Fruit fly (Drosophila melanogaster) whole organism, embryonic: ENCODE measurements around the gene Spn27A.

Experiments used
- Asciz ChIP-seq: fragments of 200-800 bp; sonication (Bioruptor generic); optimal IDR thresholded peaks from 2 replicates; lab custom pipeline; 2017; ENCODE audit warnings: missing biosample characterization, mild to moderate bottlenecking, missing genetic modification characterization, missing genetic modification reagents
- CG10321 ChIP-seq: fragments of 200-800 bp; sonication (Bioruptor generic); IDR thresholded peaks from 2 replicates; pipeline ENCODE4 v1.3.6; 2022; ENCODE audit warnings: missing biosample characterization, missing genetic modification characterization
- CG10565 ChIP-seq: fragments of 200-800 bp; sonication (Bioruptor generic); optimal IDR thresholded peaks from 3 replicates; lab custom pipeline; 2016; ENCODE audit warnings: missing biosample characterization, mild to moderate bottlenecking, missing genetic modification characterization
- CG11093 ChIP-seq: fragments of 200-800 bp; sonication (Bioruptor generic); IDR thresholded peaks from 3 replicates; pipeline ENCODE4 v1.3.6; 2022; ENCODE audit warnings: missing biosample characterization, missing genetic modification characterization
- CG12391 ChIP-seq: fragments of 200-800 bp; sonication (Bioruptor generic); optimal IDR thresholded peaks from 3 replicates; lab custom pipeline; 2018; ENCODE audit warnings: missing biosample characterization, mild to moderate bottlenecking, missing genetic modification characterization, moderate library complexity
- CG14050 ChIP-seq: fragments of 200-800 bp; sonication (Bioruptor generic); IDR thresholded peaks from 3 replicates; pipeline ENCODE4 v1.3.6; 2022; ENCODE audit warnings: missing biosample characterization, missing genetic modification characterization
- CG1602 ChIP-seq: fragments of 200-800 bp; sonication (Bioruptor generic); optimal IDR thresholded peaks from 3 replicates; lab custom pipeline; 2016; ENCODE audit warnings: missing biosample characterization, missing genetic modification characterization
- CG1603 ChIP-seq: fragments of 200-800 bp; sonication (Bioruptor generic); optimal IDR thresholded peaks from 2 replicates; lab custom pipeline; 2019; ENCODE audit warnings: missing biosample characterization, mild to moderate bottlenecking, missing genetic modification characterization, moderate library complexity
- CG16813 ChIP-seq: fragments of 200-800 bp; sonication (Bioruptor generic); IDR thresholded peaks from 3 replicates; pipeline ENCODE4 v1.3.6; 2022; ENCODE audit warnings: missing biosample characterization, missing genetic modification characterization; ENCODE audit not compliant: partially characterized antibody
- CG2116 ChIP-seq: fragments of 200-800 bp; sonication (Bioruptor generic); optimal IDR thresholded peaks from 3 replicates; lab custom pipeline; 2018; ENCODE audit warnings: missing biosample characterization, mild to moderate bottlenecking, missing genetic modification characterization
- CG2129 ChIP-seq: fragments of 200-800 bp; sonication (Bioruptor generic); IDR thresholded peaks from 2 replicates; pipeline ENCODE4 v1.3.6; 2022; ENCODE audit warnings: missing biosample characterization, missing genetic modification characterization; ENCODE audit not compliant: partially characterized antibody
- CG2875 ChIP-seq: fragments of 200-800 bp; sonication (Bioruptor generic); optimal IDR thresholded peaks from 2 replicates; lab custom pipeline; 2017; ENCODE audit warnings: missing biosample characterization, mild to moderate bottlenecking, missing genetic modification characterization, missing genetic modification reagents
- CG3847 ChIP-seq: fragments of 200-800 bp; sonication (Bioruptor generic); IDR thresholded peaks from 2 replicates; pipeline ENCODE4 v1.3.6; 2022; ENCODE audit warnings: missing biosample characterization, missing genetic modification characterization
- CG5180 ChIP-seq: fragments of 200-800 bp; sonication (Bioruptor generic); optimal IDR thresholded peaks from 3 replicates; lab custom pipeline; 2017; ENCODE audit warnings: missing biosample characterization, missing genetic modification characterization, mild to moderate bottlenecking, moderate library complexity, missing genetic modification reagents
- CG6813 ChIP-seq: fragments of 200-800 bp; sonication (Bioruptor generic); optimal IDR thresholded peaks from 2 replicates; lab custom pipeline; 2017; ENCODE audit warnings: missing biosample characterization, missing genetic modification characterization, mild to moderate bottlenecking, moderate library complexity, missing genetic modification reagents
- CG8089 ChIP-seq: fragments of 200-800 bp; sonication (Bioruptor generic); optimal IDR thresholded peaks from 3 replicates; lab custom pipeline; 2016; ENCODE audit warnings: missing biosample characterization, missing genetic modification characterization
- CG8924 ChIP-seq: fragments of 200-800 bp; optimal IDR thresholded peaks from 3 replicates; lab custom pipeline; 2019; ENCODE audit warnings: missing biosample characterization, mild to moderate bottlenecking, missing genetic modification characterization, moderate library complexity
- CG9727 ChIP-seq: fragments of 200-800 bp; sonication (Bioruptor generic); optimal IDR thresholded peaks from 3 replicates; lab custom pipeline; 2017; ENCODE audit warnings: missing biosample characterization, mild to moderate bottlenecking, missing genetic modification characterization
- D19A ChIP-seq: fragments of 200-800 bp; optimal IDR thresholded peaks from 3 replicates; lab custom pipeline; 2019; ENCODE audit warnings: missing biosample characterization, mild to moderate bottlenecking, missing genetic modification characterization, moderate library complexity
- Doc2 ChIP-seq: fragments of 200-800 bp; sonication (Bioruptor generic); IDR thresholded peaks from 2 replicates; pipeline ENCODE4 v1.3.6; 2022; ENCODE audit warnings: missing biosample characterization, missing genetic modification characterization
- HLH54F ChIP-seq: fragments of 200-800 bp; sonication (Bioruptor generic); optimal IDR thresholded peaks from 3 replicates; lab custom pipeline; 2016; ENCODE audit warnings: missing biosample characterization, missing genetic modification characterization
- HLHmδ ChIP-seq: fragments of 200-800 bp; sonication (Bioruptor generic); optimal IDR thresholded peaks from 2 replicates; lab custom pipeline; 2018; ENCODE audit warnings: missing biosample characterization, mild to moderate bottlenecking, missing genetic modification characterization, moderate library complexity
- Hey ChIP-seq: fragments of 200-800 bp; sonication (Bioruptor generic); optimal IDR thresholded peaks from 3 replicates; lab custom pipeline; 2018; ENCODE audit warnings: missing biosample characterization, mild to moderate bottlenecking, missing genetic modification characterization
- HmgD ChIP-seq: fragments of 200-800 bp; sonication (Bioruptor generic); optimal IDR thresholded peaks from 3 replicates; lab custom pipeline; 2016; ENCODE audit warnings: missing biosample characterization, missing genetic modification characterization
- Hr78 ChIP-seq, 2 experiments: fragments of 200-800 bp in 1 of 2; fragments of >200 bp in 1 of 2; sonication (Bioruptor generic) in 1 of 2; optimal IDR thresholded peaks; 2 replicates each; lab custom pipeline; 2017 to 2019; ENCODE audit warnings: missing biosample characterization in 2 of 2, missing genetic modification characterization in 2 of 2, mild to moderate bottlenecking in 1 of 2, moderate library complexity in 1 of 2
- Max ChIP-seq: fragments of 200-800 bp; sonication (Bioruptor generic); optimal IDR thresholded peaks from 2 replicates; lab custom pipeline; 2016; ENCODE audit warnings: missing biosample characterization, mild to moderate bottlenecking, missing genetic modification characterization
- Nf-YB ChIP-seq: fragments of 200-800 bp; sonication (Bioruptor generic); optimal IDR thresholded peaks from 3 replicates; lab custom pipeline; 2019; ENCODE audit warnings: missing biosample characterization, mild to moderate bottlenecking, missing genetic modification characterization, moderate library complexity
- Nf-YC ChIP-seq: fragments of 200-800 bp; optimal IDR thresholded peaks from 3 replicates; lab custom pipeline; 2019; ENCODE audit warnings: missing biosample characterization, mild to moderate bottlenecking, missing genetic modification characterization, moderate library complexity
- PHDP ChIP-seq: fragments of 200-800 bp; sonication (Bioruptor generic); optimal IDR thresholded peaks from 3 replicates; lab custom pipeline; 2018; ENCODE audit warnings: missing biosample characterization, mild to moderate bottlenecking, missing genetic modification characterization, moderate library complexity
- Xrp1 ChIP-seq: fragments of 200-800 bp; sonication (Bioruptor generic); IDR thresholded peaks from 2 replicates; pipeline ENCODE4 v1.3.6; 2022; ENCODE audit warnings: missing biosample characterization, missing genetic modification characterization
- br ChIP-seq: fragments of >200 bp; optimal IDR thresholded peaks from 2 replicates; lab custom pipeline; 2017
- cato ChIP-seq: fragments of 200-800 bp; sonication (Bioruptor generic); optimal IDR thresholded peaks from 2 replicates; lab custom pipeline; 2016; ENCODE audit warnings: missing biosample characterization, missing genetic modification characterization, borderline replicate concordance
- croc ChIP-seq: fragments of 200-800 bp; sonication (Bioruptor generic); conservative IDR thresholded peaks from 3 replicates; pipeline ENCODE4 v1.3.6; 2022; ENCODE audit warnings: missing biosample characterization, missing genetic modification characterization
- crol ChIP-seq: fragments of 200-800 bp; sonication (Bioruptor generic); IDR thresholded peaks from 2 replicates; pipeline ENCODE4 v1.3.6; 2022; ENCODE audit warnings: missing biosample characterization, missing genetic modification characterization
- crp ChIP-seq, 2 experiments: fragments of 200-800 bp; sonication (Bioruptor generic); optimal IDR thresholded peaks; 2 replicates in 1 of 2; 3 replicates in 1 of 2; lab custom pipeline; 2017; ENCODE audit warnings: missing biosample characterization in 2 of 2, missing genetic modification characterization in 2 of 2, mild to moderate bottlenecking in 1 of 2, moderate library complexity in 1 of 2
- dimm ChIP-seq: fragments of 200-800 bp; sonication (Bioruptor generic); IDR thresholded peaks from 2 replicates; pipeline ENCODE4 v1.3.6; 2022; ENCODE audit warnings: missing biosample characterization, missing genetic modification characterization
- disco-r ChIP-seq: fragments of 200-800 bp; sonication (Bioruptor generic); optimal IDR thresholded peaks from 2 replicates; lab custom pipeline; 2016; ENCODE audit warnings: missing biosample characterization, missing genetic modification characterization
- gcm2 ChIP-seq: fragments of 200-800 bp; sonication (Bioruptor generic); optimal IDR thresholded peaks from 2 replicates; lab custom pipeline; 2016; ENCODE audit warnings: missing biosample characterization, missing genetic modification characterization
- hkb ChIP-seq, 2 experiments: fragments of 200-800 bp in 1 of 2; fragments of >200 bp in 1 of 2; sonication (Bioruptor generic) in 1 of 2; IDR thresholded peaks in 1 of 2; optimal IDR thresholded peaks in 1 of 2; 2 replicates each; pipeline versions ENCODE4 v1.3.6 to Lab custom; 2017 to 2022; ENCODE audit warnings: missing biosample characterization in 1 of 2, missing genetic modification characterization in 1 of 2
- kay ChIP-seq: fragments of 200-800 bp; sonication (Bioruptor generic); optimal IDR thresholded peaks from 2 replicates; lab custom pipeline; 2016; ENCODE audit warnings: missing biosample characterization, missing genetic modification characterization
- mam ChIP-seq: fragments of 200-800 bp; sonication (Bioruptor generic); optimal IDR thresholded peaks from 3 replicates; lab custom pipeline; 2016; ENCODE audit warnings: missing biosample characterization, missing genetic modification characterization
- mirr ChIP-seq: fragments of 200-800 bp; sonication (Bioruptor generic); optimal IDR thresholded peaks from 3 replicates; lab custom pipeline; 2018; ENCODE audit warnings: missing biosample characterization, mild to moderate bottlenecking, missing genetic modification characterization
- oc ChIP-seq: fragments of 200-800 bp; sonication (Bioruptor generic); optimal IDR thresholded peaks from 2 replicates; lab custom pipeline; 2018; ENCODE audit warnings: missing biosample characterization, mild to moderate bottlenecking, missing genetic modification characterization, moderate library complexity
- odd ChIP-seq: fragments of 200-800 bp; sonication (Bioruptor generic); optimal IDR thresholded peaks from 2 replicates; lab custom pipeline; 2017; ENCODE audit warnings: missing biosample characterization, mild to moderate bottlenecking, missing genetic modification characterization
- row ChIP-seq: fragments of 200-800 bp; sonication (Bioruptor generic); IDR thresholded peaks from 3 replicates; pipeline ENCODE4 v1.3.6; 2022; ENCODE audit warnings: missing biosample characterization, missing genetic modification characterization
- slp2 ChIP-seq: fragments of 200-800 bp; sonication (Bioruptor generic); optimal IDR thresholded peaks from 2 replicates; lab custom pipeline; 2016; ENCODE audit warnings: missing biosample characterization, missing genetic modification characterization
- trh ChIP-seq: fragments of 200-800 bp; sonication (Bioruptor generic); optimal IDR thresholded peaks from 2 replicates; lab custom pipeline; 2016; ENCODE audit warnings: missing biosample characterization, missing genetic modification characterization
- unc-4 ChIP-seq: fragments of 200-800 bp; sonication (Bioruptor generic); IDR thresholded peaks from 2 replicates; pipeline ENCODE4 v1.3.6; 2022; ENCODE audit warnings: missing biosample characterization, missing genetic modification characterization; ENCODE audit not compliant: partially characterized antibody
- usp ChIP-seq: fragments of >200 bp; optimal IDR thresholded peaks from 2 replicates; lab custom pipeline; 2017; ENCODE audit warnings: missing biosample characterization, missing genetic modification characterization
- wdn ChIP-seq: fragments of 200-800 bp; sonication (Bioruptor generic); IDR thresholded peaks from 2 replicates; pipeline ENCODE4 v1.3.6; 2022; ENCODE audit warnings: missing biosample characterization, missing genetic modification characterization

The Spn27A gene

dm6 chr2L:6648163-6648628 is 25.0 kb downstream of the Spn27A start (continued):
- TF ChIP-seq hkb (optimal IDR thresholded peaks at IDR 0.05; lab: Kevin White, UChicago) = no peak
- TF ChIP-seq hkb (GFP tag; IDR thresholded peaks at IDR 0.05; lab: Robert Waterston, UW) = peak; percentile 95
- peak; percentile 98 for TF ChIP-seq CG12391
- TF ChIP-seq CG2875 (GFP tag; lab: Kevin White, UChicago) = peak; percentile 85
- no peak for TF ChIP-seq CG16813 (GFP tag; lab: Robert Waterston, UW)
- no peak for TF ChIP-seq unc-4 (GFP tag; lab: Robert Waterston, UW)
- peak; percentile 81 for TF ChIP-seq CG2116 (GFP tag; lab: Kevin White, UChicago)
- TF ChIP-seq PHDP (tag; lab: Kevin White, UChicago) = peak; percentile 96
- peak; percentile 92 for TF ChIP-seq HLH54F (GFP tag; lab: Kevin White, UChicago)
- TF ChIP-seq Xrp1 (GFP tag; lab: Robert Waterston, UW) = peak; percentile 95
- TF ChIP-seq usp = no peak
- peak; percentile 75 for TF ChIP-seq CG10321
- peak; percentile 83 for TF ChIP-seq wdn (GFP tag; lab: Robert Waterston, UW)
- TF ChIP-seq CG14050 = peak; percentile 90
- TF ChIP-seq croc (GFP tag; lab: Robert Waterston, UW) = peak; percentile 88
- TF ChIP-seq CG2129 (GFP tag; lab: Robert Waterston, UW) = no peak
- TF ChIP-seq kay = peak; percentile 91
- peak; percentile 72 for TF ChIP-seq dimm (GFP tag; lab: Robert Waterston, UW)
- peak; percentile 75 for TF ChIP-seq CG10565 (GFP tag; lab: Kevin White, UChicago)
- TF ChIP-seq disco-r (GFP tag; lab: Kevin White, UChicago) = peak; percentile 75
- peak; percentile 95 for TF ChIP-seq CG1602 (GFP tag; lab: Kevin White, UChicago)
- peak; percentile 90 for TF ChIP-seq D19A (tag; lab: Kevin White, UChicago)
- peak; percentile 64; the same call in 1 of the 2 replicates for TF ChIP-seq Doc2 (GFP tag; lab: Robert Waterston, UW)
- peak; percentile 93 for TF ChIP-seq mam (GFP tag; lab: Kevin White, UChicago)
- peak; percentile 94 for TF ChIP-seq CG3847 (GFP tag; lab: Robert Waterston, UW)
- peak; percentile 48 for TF ChIP-seq crol (GFP tag; lab: Robert Waterston, UW)
- TF ChIP-seq odd (GFP tag; lab: Kevin White, UChicago) = peak; percentile 94
- peak; percentile 95 for TF ChIP-seq row (GFP tag; lab: Robert Waterston, UW)
- no peak for TF ChIP-seq Hey (tag; lab: Kevin White, UChicago)
- peak; percentile 87 for TF ChIP-seq oc (tag; lab: Kevin White, UChicago)
- peak; percentile 83 for TF ChIP-seq CG8089 (GFP tag; lab: Kevin White, UChicago)
- peak; percentile 82 for TF ChIP-seq CG1603
- TF ChIP-seq Asciz = peak; percentile 94
- peak; percentile 87 for TF ChIP-seq mirr (GFP tag; lab: Kevin White, UChicago)
- TF ChIP-seq CG9727 (GFP tag; lab: Kevin White, UChicago) = peak; percentile 97
- peak; percentile 92 for TF ChIP-seq CG6813 (GFP tag; lab: Kevin White, UChicago)
- TF ChIP-seq slp2 (GFP tag; lab: Kevin White, UChicago) = peak; percentile 87
- TF ChIP-seq CG5180 (GFP tag; lab: Kevin White, UChicago) = peak; percentile 85
- peak; percentile 98 for TF ChIP-seq Max (GFP tag; lab: Kevin White, UChicago)
- peak; percentile 89 for TF ChIP-seq cato
- peak in 1 of 2 experiments; percentile 75 for TF ChIP-seq Hr78 (GFP tag; optimal IDR thresholded peaks at IDR 0.05; lab: Kevin White, UChicago)
- TF ChIP-seq crp (GFP tag; optimal IDR thresholded peaks at IDR 0.05; lab: Kevin White, UChicago) = peak in 1 of 2 experiments; percentile 67
- TF ChIP-seq HLHmδ (GFP tag; lab: Kevin White, UChicago) = no peak
- peak; percentile 89 for TF ChIP-seq Nf-YC (tag; lab: Kevin White, UChicago)
- TF ChIP-seq CG8924 (tag; lab: Kevin White, UChicago) = peak; percentile 96
- peak; percentile 80 for TF ChIP-seq CG11093 (GFP tag; lab: Robert Waterston, UW)
- TF ChIP-seq gcm2 (GFP tag; lab: Kevin White, UChicago) = peak; percentile 80
- no peak for TF ChIP-seq HmgD (GFP tag; lab: Kevin White, UChicago)
- TF ChIP-seq Nf-YB (GFP tag; lab: Kevin White, UChicago) = peak; percentile 81
- no peak for TF ChIP-seq br (lab: Kevin White, UChicago)
- peak; percentile 94 for TF ChIP-seq trh (GFP tag; lab: Kevin White, UChicago)
